Fruit fly (Drosophila melanogaster): Measurements from ENCODE around the gene CG4768.

CG4768 gene

DNA sequence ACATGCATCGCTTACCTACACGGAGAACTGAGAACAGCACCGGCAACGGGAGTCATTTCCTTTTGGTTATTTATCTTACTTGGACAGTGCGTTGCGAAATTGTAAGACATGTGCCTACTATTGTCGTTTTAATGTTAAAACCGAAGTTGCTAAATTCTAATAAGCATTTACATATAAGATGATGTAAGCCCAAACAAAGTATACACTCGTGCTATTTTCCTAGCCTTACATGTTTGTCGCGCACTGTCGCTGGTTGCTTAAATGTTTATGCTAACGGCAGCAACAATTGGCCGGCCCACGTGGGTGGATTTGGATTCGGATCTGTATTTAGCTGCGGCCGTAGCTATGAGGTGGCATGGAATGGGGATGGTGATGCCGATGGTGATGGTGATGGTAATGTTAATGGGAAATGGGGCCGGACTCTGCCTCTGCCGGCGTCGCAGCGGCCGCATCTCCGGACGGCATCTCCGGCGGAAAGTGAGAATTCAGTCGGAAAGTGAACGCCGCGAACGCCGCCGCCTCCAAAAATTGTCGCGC, 19.4 kb downstream of the CG4768 start, which contains the start of gene CG4829 (continued):
- TF ChIP-seq CG17912 (GFP tag; optimal IDR thresholded peaks at IDR 0.05) (peak; percentile 79), B-H1 (GFP tag; IDR thresholded peaks at IDR 0.05) (peak; percentile 82), Fer3 (tag; optimal IDR thresholded peaks at IDR 0.05) (peak; percentile 91), CG2889 (GFP tag; IDR thresholded peaks at IDR 0.05) (peak; percentile 76; the same call in 2 of the 3 replicates), dpn (GFP tag; optimal IDR thresholded peaks at IDR 0.05) (peak; percentile 88 to 91), repo (GFP tag; optimal IDR thresholded peaks at IDR 0.05) (peak; percentile 81), TFAM (GFP tag; optimal IDR thresholded peaks at IDR 0.05) (no peak), run (tag; optimal IDR thresholded peaks at IDR 0.05) (peak; percentile 77), D19B (GFP tag; optimal IDR thresholded peaks at IDR 0.05) (peak; percentile 68), kah (GFP tag; optimal IDR thresholded peaks at IDR 0.05) (peak; percentile 92), Sin3A (optimal IDR thresholded peaks at IDR 0.05) (no peak), PHDP (tag; optimal IDR thresholded peaks at IDR 0.05) (peak; percentile 91), B-H2 (GFP tag; optimal IDR thresholded peaks at IDR 0.05) (peak; percentile 75), Meics (GFP tag; optimal IDR thresholded peaks at IDR 0.05) (peak; percentile 86), CG10366 (GFP tag; IDR thresholded peaks at IDR 0.05) (peak; percentile 87), ac (GFP tag; optimal IDR thresholded peaks at IDR 0.05) (peak; percentile 12), CG4820 (GFP tag; optimal IDR thresholded peaks at IDR 0.05) (peak; percentile 88), Doc2 (GFP tag; IDR thresholded peaks at IDR 0.05) (peak; percentile 59), slbo (GFP tag; IDR thresholded peaks at IDR 0.05) (peak; percentile 92), tna (GFP tag; IDR thresholded peaks at IDR 0.05; ENCODE audit: partially characterized antibody) (no peak), CG10209 (GFP tag; optimal IDR thresholded peaks at IDR 0.05) (peak; percentile 89), CG9215 (GFP tag; IDR thresholded peaks at IDR 0.05) (peak; percentile 77), Mrtf (GFP tag; IDR thresholded peaks at IDR 0.05) (peak; percentile 87), gsb (GFP tag; IDR thresholded peaks at IDR 0.05) (peak; percentile 77), bcd (GFP tag; optimal IDR thresholded peaks at IDR 0.05) (peak; percentile 86), ato (GFP tag; IDR thresholded peaks at IDR 0.05; ENCODE audit: partially characterized antibody) (no peak), Adf1 (GFP tag; IDR thresholded peaks at IDR 0.05) (peak; percentile 40), ash1 (GFP tag; optimal IDR thresholded peaks at IDR 0.05) (no peak), CG11560 (tag; IDR thresholded peaks at IDR 0.05) (peak; percentile 69), CG8944 (GFP tag; optimal IDR thresholded peaks at IDR 0.05) (peak; percentile 79), org-1 (GFP tag; optimal IDR thresholded peaks at IDR 0.05) (peak; percentile 88), CG31388 (GFP tag; optimal IDR thresholded peaks at IDR 0.05) (peak; percentile 44), inv (GFP tag; IDR thresholded peaks at IDR 0.05; ENCODE audit: partially characterized antibody) (no peak), row (GFP tag; IDR thresholded peaks at IDR 0.05) (peak; percentile 90), CG30431 (GFP tag; optimal IDR thresholded peaks at IDR 0.05) (peak; percentile 75), CG31365 (tag; optimal IDR thresholded peaks at IDR 0.05) (peak; percentile 82), CG17361 (GFP tag; IDR thresholded peaks at IDR 0.05) (peak; percentile 87), mld (GFP tag; IDR thresholded peaks at IDR 0.05; ENCODE audit: partially characterized antibody) (no peak), CG15011 (GFP tag; optimal IDR thresholded peaks at IDR 0.05) (peak; percentile 76), Nf-YB (GFP tag; optimal IDR thresholded peaks at IDR 0.05) (peak; percentile 62), CG4404 (GFP tag; IDR thresholded peaks at IDR 0.05) (peak; percentile 43; the same call in 1 of the 2 replicates), klu (GFP tag; IDR thresholded peaks at IDR 0.05) (peak; percentile 79), CG12659 (GFP tag; optimal IDR thresholded peaks at IDR 0.05) (peak; percentile 85), CG9876 (GFP tag; optimal IDR thresholded peaks at IDR 0.05) (peak; percentile 31), gem (tag; optimal IDR thresholded peaks at IDR 0.05) (peak; percentile 91), NfI (GFP tag; optimal IDR thresholded peaks at IDR 0.05) (peak; percentile 91), vfl (GFP tag; optimal IDR thresholded peaks at IDR 0.05) (peak; percentile 58), MBD-R2 (GFP tag; IDR thresholded peaks at IDR 0.05) (peak; percentile 68), lov (optimal IDR thresholded peaks at IDR 0.05) (no peak), lov (GFP tag; IDR thresholded peaks at IDR 0.05) (peak; percentile 83; the same call in 2 of the 3 replicates), CG10565 (GFP tag; optimal IDR thresholded peaks at IDR 0.05) (peak; percentile 40)

All from whole organism, embryonic.